Worm (Caenorhabditis elegans): ENCODE data around the gene W07B8.4.

W07B8.4 gene

ce11 chrV:1084016-1084415 lies 47.7 kb downstream of the W07B8.4 start, which contains the start of gene Y50D4B.6:
Y50D4B.6 (plus strand) TSS chrV:1084316.
- TF ChIP-seq B0310.2 (tag; optimal IDR thresholded peaks at IDR 0.05) (no peak), ceh-36 (tag; optimal IDR thresholded peaks at IDR 0.05) (no peak), tbx-11 (GFP tag; IDR thresholded peaks at IDR 0.05) (no peak), sea-1 (GFP tag; conservative IDR thresholded peaks at IDR 0.05) (no peak)

Data from whole organism, early embryonic.